Worm (Caenorhabditis elegans) whole organism, L1 larva: ENCODE data around the gene R05G6.5.

Source experiments
- C04F5.9 ChIP-seq: sonication (generic microtip); optimal IDR thresholded peaks from 2 replicates; lab custom pipeline; 2016; ENCODE audit warnings: missing genetic modification characterization, missing compliant biosample characterization
- efl-3 ChIP-seq: fragments of 200-800 bp; sonication (Bioruptor generic); optimal IDR thresholded peaks from 2 replicates; lab custom pipeline; 2018; ENCODE audit warnings: mild to moderate bottlenecking, missing genetic modification characterization, missing compliant biosample characterization
- egl-27 ChIP-seq, 2 experiments: fragments of 150-350 bp in 1 of 2; sonication (generic microtip); optimal IDR thresholded peaks; 3 replicates each; lab custom pipeline; 2017 to 2018; ENCODE audit warnings: missing biosample characterization in 2 of 2, missing genetic modification characterization in 2 of 2, missing genetic modification reagents in 2 of 2
- elt-3 ChIP-seq, 6 experiments: fragments of 150-350 bp in 1 of 6; sonication (generic microtip); optimal IDR thresholded peaks; 2 replicates each; lab custom pipeline; 2017 to 2018; ENCODE audit warnings: missing biosample characterization in 6 of 6, missing genetic modification characterization in 6 of 6, inconsistent platforms in 1 of 6
- fos-1 ChIP-seq: fragments of 150-350 bp; optimal IDR thresholded peaks from 2 replicates; lab custom pipeline; 2014; ENCODE audit warnings: missing biosample characterization, missing genetic modification characterization
- nhr-237 ChIP-seq: fragments of 150-350 bp; optimal IDR thresholded peaks from 2 replicates; lab custom pipeline; 2014; ENCODE audit warnings: missing biosample characterization, missing genetic modification characterization
- nhr-77 ChIP-seq: fragments of 150-350 bp; optimal IDR thresholded peaks from 2 replicates; lab custom pipeline; 2014; ENCODE audit warnings: missing biosample characterization, missing genetic modification characterization
- snpc-4 ChIP-seq: fragments of 150-350 bp; optimal IDR thresholded peaks from 2 replicates; lab custom pipeline; 2014; ENCODE audit warnings: missing biosample characterization, missing genetic modification characterization
- tbx-2 ChIP-seq: sonication (generic microtip); optimal IDR thresholded peaks from 2 replicates; lab custom pipeline; 2016; ENCODE audit warnings: missing genetic modification characterization, missing compliant biosample characterization
- unc-62 ChIP-seq: fragments of 150-350 bp; optimal IDR thresholded peaks from 2 replicates; lab custom pipeline; 2014; ENCODE audit warnings: missing biosample characterization, missing genetic modification reagents, missing genetic modification characterization
- zag-1 ChIP-seq: fragments of 150-350 bp; optimal IDR thresholded peaks from 2 replicates; lab custom pipeline; 2014; ENCODE audit warnings: missing biosample characterization, missing genetic modification characterization

DNA sequence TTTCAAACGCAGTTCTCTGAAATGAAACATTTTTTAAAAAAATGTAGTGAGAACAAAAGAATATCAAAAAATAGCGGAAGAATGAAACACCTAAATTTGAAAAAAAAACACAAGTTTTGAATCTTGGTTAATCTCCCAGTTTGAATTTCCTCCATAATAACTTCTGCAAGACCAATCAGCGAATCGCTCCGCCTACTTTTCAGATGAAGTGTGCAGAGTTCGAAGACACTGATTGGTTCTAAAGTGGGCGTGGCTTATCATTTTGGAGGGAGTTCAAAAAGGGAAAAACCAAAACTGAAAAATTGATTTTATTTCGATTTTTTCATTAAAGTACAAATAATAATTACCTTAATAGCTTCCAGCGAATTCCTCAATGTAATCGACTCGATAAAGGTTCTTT, 2.7 kb downstream of the R05G6.5 start:
- TF ChIP-seq unc-62 (GFP tag; lab: Kevin White, UChicago) (no peak), snpc-4 (tag; lab: Kevin White, UChicago) (no peak), C04F5.9 (tag; lab: Kevin White, UChicago) (no peak), egl-27 (tag; optimal IDR thresholded peaks at IDR 0.05; lab: Kevin White, UChicago) (no peak), elt-3 (tag; optimal IDR thresholded peaks at IDR 0.05; lab: Kevin White, UChicago) (no peak), fos-1 (no peak), nhr-77 (tag; lab: Kevin White, UChicago) (no peak), tbx-2 (tag; lab: Kevin White, UChicago) (no peak), efl-3 (GFP tag; lab: Kevin White, UChicago) (no peak), nhr-237 (tag; lab: Kevin White, UChicago) (no peak), zag-1 (tag; lab: Kevin White, UChicago) (no peak)
